Fruit fly (Drosophila melanogaster) whole organism, embryonic: ENCODE results near the gene CG18301.

ENCODE experiments used
- Awh ChIP-seq: fragments of 200-800 bp; sonication (Bioruptor generic); IDR thresholded peaks from 2 replicates; pipeline ENCODE4, ENCODE4 v1.3.6; 2022; ENCODE audit warnings: missing biosample characterization, missing genetic modification characterization
- CG10209 ChIP-seq: fragments of 200-800 bp; sonication (Bioruptor generic); optimal IDR thresholded peaks from 3 replicates; lab custom pipeline; 2017; ENCODE audit warnings: missing biosample characterization, mild to moderate bottlenecking, missing genetic modification characterization, missing genetic modification reagents
- CG11247 ChIP-seq: fragments of 200-800 bp; sonication (Bioruptor generic); IDR thresholded peaks from 2 replicates; pipeline ENCODE4 v1.3.6; 2022; ENCODE audit warnings: missing biosample characterization, missing genetic modification characterization
- CG11696 ChIP-seq: fragments of 200-800 bp; sonication (Bioruptor generic); IDR thresholded peaks from 2 replicates; pipeline ENCODE4 v1.3.6; 2022; ENCODE audit warnings: missing biosample characterization, missing genetic modification characterization
- CG12744 ChIP-seq: fragments of 200-800 bp; sonication (Bioruptor generic); optimal IDR thresholded peaks from 2 replicates; lab custom pipeline; 2016; ENCODE audit warnings: missing biosample characterization, missing genetic modification characterization
- CG13296 ChIP-seq: fragments of 200-800 bp; sonication (Bioruptor generic); optimal IDR thresholded peaks from 3 replicates; lab custom pipeline; 2018; ENCODE audit warnings: missing biosample characterization, mild to moderate bottlenecking, missing genetic modification characterization
- CG13424 ChIP-seq: fragments of 200-800 bp; sonication (Bioruptor generic); optimal IDR thresholded peaks from 2 replicates; lab custom pipeline; 2019; ENCODE audit warnings: missing biosample characterization, mild to moderate bottlenecking, missing genetic modification characterization, moderate library complexity
- CG14441 ChIP-seq: fragments of 200-800 bp; sonication (Bioruptor generic); IDR thresholded peaks from 2 replicates; pipeline ENCODE4 v1.3.6; 2022; ENCODE audit warnings: missing biosample characterization, missing genetic modification characterization
- CG15073 ChIP-seq: fragments of 200-800 bp; sonication (Bioruptor generic); optimal IDR thresholded peaks from 2 replicates; lab custom pipeline; 2016; ENCODE audit warnings: missing biosample characterization, missing genetic modification characterization
- CG15269 ChIP-seq: fragments of 200-800 bp; sonication (Bioruptor generic); optimal IDR thresholded peaks from 2 replicates; lab custom pipeline; 2018; ENCODE audit warnings: missing biosample characterization, mild to moderate bottlenecking, missing genetic modification characterization, moderate library complexity
- CG2202 ChIP-seq: fragments of 200-800 bp; sonication (Bioruptor generic); optimal IDR thresholded peaks from 2 replicates; lab custom pipeline; 2018; ENCODE audit warnings: missing biosample characterization, mild to moderate bottlenecking, missing genetic modification characterization
- CG2712 ChIP-seq: fragments of 200-800 bp; optimal IDR thresholded peaks from 3 replicates; lab custom pipeline; 2019; ENCODE audit warnings: missing biosample characterization, mild to moderate bottlenecking, missing genetic modification characterization, moderate library complexity
- CG3407 ChIP-seq: fragments of 200-800 bp; sonication (Bioruptor generic); optimal IDR thresholded peaks from 2 replicates; lab custom pipeline; 2018; ENCODE audit warnings: missing biosample characterization, mild to moderate bottlenecking, missing genetic modification characterization
- CG43689 ChIP-seq: fragments of 200-800 bp; sonication (Bioruptor generic); IDR thresholded peaks from 2 replicates; pipeline ENCODE4 v1.3.6; 2022; ENCODE audit warnings: missing biosample characterization, missing genetic modification characterization
- CG4707 ChIP-seq: fragments of 200-800 bp; sonication (Bioruptor generic); optimal IDR thresholded peaks from 2 replicates; lab custom pipeline; 2018; ENCODE audit warnings: missing biosample characterization, mild to moderate bottlenecking, missing genetic modification characterization, moderate library complexity
- CG6175 ChIP-seq: fragments of 200-800 bp; sonication (Bioruptor generic); IDR thresholded peaks from 3 replicates; pipeline ENCODE4 v1.3.6; 2022; ENCODE audit warnings: missing biosample characterization, missing genetic modification characterization
- CG6765 ChIP-seq: fragments of 200-800 bp; sonication (Bioruptor generic); optimal IDR thresholded peaks from 3 replicates; lab custom pipeline; 2017; ENCODE audit warnings: missing biosample characterization, mild to moderate bottlenecking, missing genetic modification characterization
- CG7928 ChIP-seq: fragments of 200-800 bp; sonication (Bioruptor generic); optimal IDR thresholded peaks from 2 replicates; lab custom pipeline; 2017; ENCODE audit warnings: missing biosample characterization, mild to moderate bottlenecking, missing genetic modification characterization
- CG7987 ChIP-seq: fragments of 200-800 bp; sonication (Bioruptor generic); optimal IDR thresholded peaks from 2 replicates; lab custom pipeline; 2018; ENCODE audit warnings: missing biosample characterization, mild to moderate bottlenecking, missing genetic modification characterization, moderate library complexity
- CG9876 ChIP-seq: fragments of 200-800 bp; sonication (Bioruptor generic); optimal IDR thresholded peaks from 2 replicates; lab custom pipeline; 2016; ENCODE audit warnings: missing biosample characterization, missing genetic modification characterization
- CG9932 ChIP-seq: fragments of 200-800 bp; sonication (Bioruptor generic); IDR thresholded peaks from 2 replicates; pipeline ENCODE4 v1.3.6; 2022; ENCODE audit warnings: missing biosample characterization, missing genetic modification characterization
- CrebB ChIP-seq: fragments of 200-800 bp; sonication (Bioruptor generic); optimal IDR thresholded peaks from 3 replicates; lab custom pipeline; 2018; ENCODE audit warnings: missing biosample characterization, mild to moderate bottlenecking, missing genetic modification characterization
- Dref ChIP-seq: fragments of 200-800 bp; sonication (Bioruptor generic); IDR thresholded peaks from 2 replicates; pipeline ENCODE4 v1.3.6; 2022; ENCODE audit warnings: missing biosample characterization, missing genetic modification characterization
- H15 ChIP-seq: fragments of 200-800 bp; sonication (Bioruptor generic); IDR thresholded peaks from 3 replicates; pipeline ENCODE4 v1.3.6; 2022; ENCODE audit warnings: missing biosample characterization, missing genetic modification characterization
- Hand ChIP-seq: fragments of 200-800 bp; sonication (Bioruptor generic); optimal IDR thresholded peaks from 2 replicates; lab custom pipeline; 2017; ENCODE audit warnings: mild to moderate bottlenecking, missing biosample characterization, missing genetic modification reagents, missing genetic modification characterization
- Lim3 ChIP-seq: fragments of 200-800 bp; sonication (Bioruptor generic); IDR thresholded peaks from 2 replicates; pipeline ENCODE4 v1.3.6; 2022; ENCODE audit warnings: missing biosample characterization, missing genetic modification characterization
- MTF-1 ChIP-seq: fragments of 200-800 bp; sonication (Bioruptor generic); optimal IDR thresholded peaks from 2 replicates; lab custom pipeline; 2018; ENCODE audit warnings: missing biosample characterization, mild to moderate bottlenecking, missing genetic modification characterization, borderline replicate concordance
- Nf-YB ChIP-seq: fragments of 200-800 bp; sonication (Bioruptor generic); optimal IDR thresholded peaks from 3 replicates; lab custom pipeline; 2019; ENCODE audit warnings: missing biosample characterization, mild to moderate bottlenecking, missing genetic modification characterization, moderate library complexity
- Oli ChIP-seq: fragments of 200-800 bp; sonication (Bioruptor generic); optimal IDR thresholded peaks from 2 replicates; lab custom pipeline; 2018; ENCODE audit warnings: missing biosample characterization, mild to moderate bottlenecking, missing genetic modification characterization, moderate library complexity
- Opbp ChIP-seq: fragments of 200-800 bp; sonication (Bioruptor generic); IDR thresholded peaks from 3 replicates; pipeline ENCODE4 v1.3.6; 2022; ENCODE audit warnings: missing biosample characterization, missing genetic modification characterization; ENCODE audit not compliant: partially characterized antibody
- Poxn ChIP-seq: fragments of 200-800 bp; sonication (Bioruptor generic); IDR thresholded peaks from 2 replicates; pipeline ENCODE4 v1.3.6; 2022; ENCODE audit warnings: missing biosample characterization, missing genetic modification characterization
- Rx ChIP-seq: fragments of 200-800 bp; sonication (Bioruptor generic); IDR thresholded peaks from 2 replicates; pipeline ENCODE4 v1.3.6; 2022; ENCODE audit warnings: missing biosample characterization, missing genetic modification characterization
- Scr ChIP-seq: fragments of 200-800 bp; sonication (Bioruptor generic); IDR thresholded peaks from 2 replicates; pipeline ENCODE4 v1.3.6; 2022; ENCODE audit warnings: missing biosample characterization, missing genetic modification characterization; ENCODE audit not compliant: partially characterized antibody
- Sry-β ChIP-seq: fragments of 200-800 bp; sonication (Bioruptor generic); optimal IDR thresholded peaks from 2 replicates; lab custom pipeline; 2018; ENCODE audit warnings: missing biosample characterization, mild to moderate bottlenecking, missing genetic modification characterization, moderate library complexity
- bab2 ChIP-seq: fragments of 200-800 bp; sonication (Bioruptor generic); optimal IDR thresholded peaks from 2 replicates; lab custom pipeline; 2016; ENCODE audit warnings: missing biosample characterization, missing genetic modification characterization
- bowl ChIP-seq: fragments of 200-800 bp; sonication (Bioruptor generic); IDR thresholded peaks from 2 replicates; pipeline ENCODE4 v1.3.6; 2022; ENCODE audit warnings: missing biosample characterization, missing genetic modification characterization
- btn ChIP-seq: fragments of 200-800 bp; sonication (Bioruptor generic); optimal IDR thresholded peaks from 2 replicates; lab custom pipeline; 2016; ENCODE audit warnings: missing biosample characterization, missing genetic modification characterization
- crc ChIP-seq: fragments of 200-800 bp; sonication (Bioruptor generic); optimal IDR thresholded peaks from 2 replicates; lab custom pipeline; 2016; ENCODE audit warnings: missing biosample characterization, missing genetic modification characterization
- dan ChIP-seq: fragments of 200-800 bp; sonication (Bioruptor generic); IDR thresholded peaks from 2 replicates; pipeline ENCODE4 v1.3.6; 2022; ENCODE audit warnings: missing biosample characterization, missing genetic modification characterization
- dmrt11E ChIP-seq: fragments of 200-800 bp; sonication (Bioruptor generic); optimal IDR thresholded peaks from 3 replicates; lab custom pipeline; 2018; ENCODE audit warnings: missing biosample characterization, mild to moderate bottlenecking, missing genetic modification characterization, moderate library complexity
- dmrt99B ChIP-seq: fragments of 200-800 bp; sonication (Bioruptor generic); optimal IDR thresholded peaks from 2 replicates; lab custom pipeline; 2018; ENCODE audit warnings: missing biosample characterization, mild to moderate bottlenecking, missing genetic modification characterization, moderate library complexity
- ftz-f1 ChIP-seq: fragments of 200-800 bp; sonication (Bioruptor generic); optimal IDR thresholded peaks from 2 replicates; lab custom pipeline; 2016; ENCODE audit warnings: missing biosample characterization, missing genetic modification characterization
- gce ChIP-seq: fragments of 200-800 bp; sonication (Bioruptor generic); IDR thresholded peaks from 3 replicates; pipeline ENCODE4 v1.3.6; 2022; ENCODE audit warnings: missing biosample characterization, missing genetic modification characterization
- gcm2 ChIP-seq: fragments of 200-800 bp; sonication (Bioruptor generic); optimal IDR thresholded peaks from 2 replicates; lab custom pipeline; 2016; ENCODE audit warnings: missing biosample characterization, missing genetic modification characterization
- grn ChIP-seq: fragments of 200-800 bp; sonication (Bioruptor generic); optimal IDR thresholded peaks from 3 replicates; lab custom pipeline; 2017; ENCODE audit warnings: missing biosample characterization, missing genetic modification characterization
- hkb ChIP-seq, 2 experiments: fragments of 200-800 bp in 1 of 2; fragments of >200 bp in 1 of 2; sonication (Bioruptor generic) in 1 of 2; IDR thresholded peaks in 1 of 2; optimal IDR thresholded peaks in 1 of 2; 2 replicates each; pipeline versions ENCODE4 v1.3.6 to Lab custom; 2017 to 2022; ENCODE audit warnings: missing biosample characterization in 1 of 2, missing genetic modification characterization in 1 of 2
- jumu ChIP-seq: fragments of 200-800 bp; sonication (Bioruptor generic); optimal IDR thresholded peaks from 3 replicates; lab custom pipeline; 2016; ENCODE audit warnings: missing biosample characterization, missing genetic modification characterization
- maf-S ChIP-seq: fragments of 200-800 bp; sonication (Bioruptor generic); optimal IDR thresholded peaks from 2 replicates; lab custom pipeline; 2016; ENCODE audit warnings: missing biosample characterization, missing genetic modification characterization
- pfk ChIP-seq: fragments of 200-800 bp; sonication (Bioruptor generic); optimal IDR thresholded peaks from 2 replicates; lab custom pipeline; 2018; ENCODE audit warnings: missing biosample characterization, mild to moderate bottlenecking, missing genetic modification characterization, moderate library complexity
- pros ChIP-seq: fragments of 200-800 bp; sonication (Bioruptor generic); optimal IDR thresholded peaks from 3 replicates; lab custom pipeline; 2019; ENCODE audit warnings: missing biosample characterization, mild to moderate bottlenecking, missing genetic modification characterization, moderate library complexity
- trh ChIP-seq: fragments of 200-800 bp; sonication (Bioruptor generic); optimal IDR thresholded peaks from 2 replicates; lab custom pipeline; 2016; ENCODE audit warnings: missing biosample characterization, missing genetic modification characterization

CG18301 gene

DNA sequence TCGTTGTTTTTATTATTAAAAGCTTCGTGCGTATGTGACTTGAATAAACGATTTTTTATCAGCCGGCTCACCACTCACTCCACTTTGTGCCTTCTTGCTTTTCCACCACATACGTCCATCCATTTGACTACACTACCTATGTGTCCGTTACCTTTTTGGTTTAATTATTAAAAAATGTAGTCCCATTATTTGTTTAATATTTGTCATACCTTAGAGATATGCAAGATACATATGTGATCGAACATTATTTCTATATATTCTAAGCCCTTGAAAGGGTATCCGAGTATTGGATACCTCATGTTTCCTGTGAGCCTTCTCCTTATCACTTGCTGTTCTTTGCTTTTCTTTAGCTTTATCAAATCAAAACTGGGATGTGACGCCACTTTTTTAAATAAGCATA lies 12.4 kb upstream of the CG18301 start (continued):
- peak; percentile 68 for TF ChIP-seq CG15269 (tag; lab: Kevin White, UChicago)
- no peak for TF ChIP-seq CG2202
- TF ChIP-seq Awh (GFP tag; lab: Robert Waterston, UW): peak; percentile 22; the same call in 1 of the 2 replicates
- TF ChIP-seq Scr (GFP tag; lab: Robert Waterston, UW): no peak
- no peak for TF ChIP-seq CG43689 (GFP tag; lab: Robert Waterston, UW)
- no peak for TF ChIP-seq CG6175
- TF ChIP-seq Lim3 (GFP tag; lab: Robert Waterston, UW): no peak
- TF ChIP-seq CG9876 (GFP tag; lab: Kevin White, UChicago): no peak
- peak; percentile 59 for TF ChIP-seq CG13296 (GFP tag; lab: Kevin White, UChicago)
- no peak for TF ChIP-seq crc (GFP tag; lab: Kevin White, UChicago)
- peak; percentile 57 for TF ChIP-seq CG13424 (tag; lab: Kevin White, UChicago)
- peak; percentile 69; the same call in 1 of the 3 replicates for TF ChIP-seq H15 (GFP tag; lab: Robert Waterston, UW)
- peak; percentile 55 for TF ChIP-seq Oli
- TF ChIP-seq CG7987 (GFP tag; lab: Kevin White, UChicago): no peak
- TF ChIP-seq MTF-1 (GFP tag; lab: Kevin White, UChicago): no peak
- no peak for TF ChIP-seq gce (GFP tag; lab: Robert Waterston, UW)
- TF ChIP-seq CG7928: no peak
- no peak for TF ChIP-seq Dref
- TF ChIP-seq hkb (optimal IDR thresholded peaks at IDR 0.05; lab: Kevin White, UChicago): no peak
- TF ChIP-seq hkb (GFP tag; IDR thresholded peaks at IDR 0.05; lab: Robert Waterston, UW): peak; percentile 73
- peak; percentile 61 for TF ChIP-seq bowl (GFP tag; lab: Robert Waterston, UW)
- TF ChIP-seq Sry-β: no peak
- TF ChIP-seq CG11247: peak; percentile 44; the same call in 1 of the 2 replicates
- TF ChIP-seq CG6765: peak; percentile 43
- TF ChIP-seq CrebB (tag; lab: Kevin White, UChicago): peak; percentile 8
- TF ChIP-seq dmrt11E: no peak
- TF ChIP-seq bab2 (GFP tag; lab: Kevin White, UChicago): peak; percentile 27
- peak; percentile 34 for TF ChIP-seq CG10209 (GFP tag; lab: Kevin White, UChicago)
- no peak for TF ChIP-seq btn (GFP tag; lab: Kevin White, UChicago)
- TF ChIP-seq Poxn (GFP tag; lab: Robert Waterston, UW): 0 out of 2 replicates have a peak, but pooled peaks have one; percentile 8
- TF ChIP-seq maf-S (GFP tag; lab: Kevin White, UChicago): peak; percentile 16
- peak; percentile 50 for TF ChIP-seq CG11696 (GFP tag; lab: Robert Waterston, UW)
- peak; percentile 62 for TF ChIP-seq CG2712 (tag; lab: Kevin White, UChicago)
- no peak for TF ChIP-seq pfk
- peak; percentile 18 for TF ChIP-seq Nf-YB
- TF ChIP-seq CG3407 (GFP tag; lab: Kevin White, UChicago): peak; percentile 19
- TF ChIP-seq Hand (GFP tag; lab: Kevin White, UChicago): peak; percentile 5
- no peak for TF ChIP-seq CG15073 (GFP tag; lab: Kevin White, UChicago)
- TF ChIP-seq ftz-f1 (GFP tag; lab: Kevin White, UChicago): no peak
- no peak; the same call in 1 of the 2 replicates for TF ChIP-seq Rx (GFP tag; lab: Robert Waterston, UW)
- TF ChIP-seq CG12744: no peak
- peak; percentile 24 for TF ChIP-seq grn (GFP tag; lab: Kevin White, UChicago)
- TF ChIP-seq Opbp: no peak
- no peak for TF ChIP-seq CG4707 (GFP tag; lab: Kevin White, UChicago)
- no peak for TF ChIP-seq trh
- peak; percentile 69 for TF ChIP-seq dmrt99B (tag; lab: Kevin White, UChicago)
- TF ChIP-seq gcm2: peak; percentile 3
- 0 out of 2 replicates have a peak, but pooled peaks have one; percentile 12 for TF ChIP-seq CG9932
- TF ChIP-seq jumu: peak; percentile 2
- TF ChIP-seq pros: no peak
- TF ChIP-seq dan (GFP tag; lab: Robert Waterston, UW): no peak
- peak; percentile 79 for TF ChIP-seq CG14441 (GFP tag; lab: Robert Waterston, UW)
